Worm (Caenorhabditis elegans) whole organism, L1 larva: ENCODE measurements around the gene ZK632.11.

Source experiments
- F16B12.6 ChIP-seq: fragments of 150-350 bp; optimal IDR thresholded peaks from 2 replicates; lab custom pipeline; 2014; ENCODE audit warnings: missing biosample characterization, missing genetic modification characterization
- aly-2 ChIP-seq: fragments of 150-350 bp; optimal IDR thresholded peaks from 2 replicates; lab custom pipeline; 2014; ENCODE audit warnings: missing biosample characterization, missing genetic modification characterization
- ama-1 ChIP-seq: fragments of 150-350 bp; optimal IDR thresholded peaks from 2 replicates; lab custom pipeline; 2014
- blmp-1 ChIP-seq: fragments of 150-350 bp; optimal IDR thresholded peaks from 2 replicates; lab custom pipeline; 2014; ENCODE audit warnings: missing biosample characterization, missing genetic modification characterization
- ceh-8 ChIP-seq: fragments of 200-800 bp; sonication (Bioruptor generic); optimal IDR thresholded peaks from 2 replicates; lab custom pipeline; 2018; ENCODE audit warnings: mild to moderate bottlenecking, missing genetic modification characterization, moderate library complexity, missing compliant biosample characterization
- ceh-82 ChIP-seq, 3 experiments: fragments of 150-350 bp in 1 of 3; sonication (generic microtip) in 2 of 3; optimal IDR thresholded peaks; 2 replicates each; lab custom pipeline; 2014 to 2017; ENCODE audit warnings: missing biosample characterization in 3 of 3, missing genetic modification characterization in 3 of 3
- ceh-88 ChIP-seq: fragments of 200-800 bp; sonication (Bioruptor generic); IDR thresholded peaks from 2 replicates; pipeline ENCODE4 v1.3.6; 2022; ENCODE audit warnings: missing genetic modification characterization, missing compliant biosample characterization
- dsc-1 ChIP-seq: sonication (generic microtip); optimal IDR thresholded peaks from 2 replicates; lab custom pipeline; 2016; ENCODE audit warnings: mild to moderate bottlenecking, missing genetic modification characterization, missing compliant biosample characterization
- efl-1 ChIP-seq, 4 experiments: fragments of 150-350 bp; optimal IDR thresholded peaks in 3 of 4; peaks in 1 of 4; 1 replicate in 1 of 4; 2 replicates in 3 of 4; lab custom pipeline; 2014; ENCODE audit warnings: missing biosample characterization in 2 of 4, missing genetic modification characterization in 2 of 4, missing genetic modification reagents in 2 of 4
- efl-3 ChIP-seq: fragments of 200-800 bp; sonication (Bioruptor generic); optimal IDR thresholded peaks from 2 replicates; lab custom pipeline; 2018; ENCODE audit warnings: mild to moderate bottlenecking, missing genetic modification characterization, missing compliant biosample characterization
- egl-27 ChIP-seq, 2 experiments: fragments of 150-350 bp in 1 of 2; sonication (generic microtip); optimal IDR thresholded peaks; 3 replicates each; lab custom pipeline; 2017 to 2018; ENCODE audit warnings: missing biosample characterization in 2 of 2, missing genetic modification characterization in 2 of 2, missing genetic modification reagents in 2 of 2
- elt-3 ChIP-seq, 6 experiments: fragments of 150-350 bp in 1 of 6; sonication (generic microtip); optimal IDR thresholded peaks; 2 replicates each; lab custom pipeline; 2017 to 2018; ENCODE audit warnings: missing biosample characterization in 6 of 6, missing genetic modification characterization in 6 of 6, inconsistent platforms in 1 of 6
- ets-5 ChIP-seq: fragments of 200-800 bp; sonication (Bioruptor generic); IDR thresholded peaks from 2 replicates; pipeline ENCODE4 v1.3.6; 2022; ENCODE audit warnings: missing genetic modification characterization, missing compliant biosample characterization
- fkh-10 ChIP-seq: sonication (generic microtip); optimal IDR thresholded peaks from 2 replicates; lab custom pipeline; 2017; ENCODE audit warnings: missing biosample characterization, missing genetic modification reagents, missing genetic modification characterization
- hlh-4 ChIP-seq: sonication (generic microtip); optimal IDR thresholded peaks from 2 replicates; lab custom pipeline; 2016; ENCODE audit warnings: mild to moderate bottlenecking, missing genetic modification characterization, missing compliant biosample characterization
- lin-13 ChIP-seq: fragments of 150-350 bp; optimal IDR thresholded peaks from 2 replicates; lab custom pipeline; 2014; ENCODE audit warnings: missing biosample characterization, missing genetic modification reagents, missing genetic modification characterization
- lin-15B ChIP-seq: fragments of 150-350 bp; sonication (generic microtip); optimal IDR thresholded peaks from 3 replicates; lab custom pipeline; 2014; ENCODE audit warnings: missing biosample characterization, missing genetic modification characterization
- lin-35 ChIP-seq, 2 experiments: fragments of 150-350 bp; optimal IDR thresholded peaks; 2 replicates each; lab custom pipeline; 2014; ENCODE audit warnings: missing biosample characterization in 2 of 2, missing genetic modification characterization in 2 of 2, missing genetic modification reagents in 2 of 2
- lin-39 ChIP-seq: fragments of 150-350 bp; optimal IDR thresholded peaks from 2 replicates; lab custom pipeline; 2014; ENCODE audit warnings: missing biosample characterization, missing genetic modification reagents, missing genetic modification characterization
- lsy-2 ChIP-seq, 2 experiments: fragments of 150-350 bp; optimal IDR thresholded peaks; 2 replicates each; lab custom pipeline; 2014; ENCODE audit warnings: missing biosample characterization in 2 of 2, missing genetic modification characterization in 2 of 2
- mab-9 ChIP-seq: fragments of 200-800 bp; sonication (Bioruptor generic); IDR thresholded peaks from 2 replicates; pipeline ENCODE4 v1.3.6; 2022; ENCODE audit warnings: missing genetic modification reagents, missing genetic modification characterization, missing compliant biosample characterization
- mep-1 ChIP-seq: fragments of 150-350 bp; optimal IDR thresholded peaks from 2 replicates; lab custom pipeline; 2014; ENCODE audit warnings: missing biosample characterization, missing genetic modification characterization
- nhr-12 ChIP-seq: sonication (generic microtip); optimal IDR thresholded peaks from 2 replicates; lab custom pipeline; 2017; ENCODE audit warnings: missing biosample characterization, missing genetic modification characterization
- nhr-20 ChIP-seq: sonication (generic microtip); optimal IDR thresholded peaks from 2 replicates; lab custom pipeline; 2016; ENCODE audit warnings: mild to moderate bottlenecking, missing genetic modification characterization, missing compliant biosample characterization
- nhr-47 ChIP-seq: sonication (generic microtip); optimal IDR thresholded peaks from 2 replicates; lab custom pipeline; 2016; ENCODE audit warnings: mild to moderate bottlenecking, missing genetic modification characterization, moderate library complexity, missing compliant biosample characterization
- nhr-77 ChIP-seq: fragments of 150-350 bp; optimal IDR thresholded peaks from 2 replicates; lab custom pipeline; 2014; ENCODE audit warnings: missing biosample characterization, missing genetic modification characterization
- pag-3 ChIP-seq: sonication (generic microtip); optimal IDR thresholded peaks from 2 replicates; lab custom pipeline; 2017; ENCODE audit warnings: missing genetic modification characterization, mild to moderate bottlenecking, missing compliant biosample characterization, antibody characterized with exemption, borderline replicate concordance; ENCODE audit not compliant: insufficient read depth
- pax-3 ChIP-seq: fragments of 200-800 bp; sonication (Bioruptor generic); optimal IDR thresholded peaks from 2 replicates; lab custom pipeline; 2018; ENCODE audit warnings: mild to moderate bottlenecking, missing genetic modification characterization, moderate library complexity, missing compliant biosample characterization
- pqm-1 ChIP-seq: sonication (generic microtip); optimal IDR thresholded peaks from 3 replicates; lab custom pipeline; 2017; ENCODE audit warnings: missing biosample characterization, missing genetic modification characterization
- rnt-1 ChIP-seq: sonication (generic microtip); optimal IDR thresholded peaks from 2 replicates; lab custom pipeline; 2016; ENCODE audit warnings: mild to moderate bottlenecking, missing genetic modification characterization, moderate library complexity, missing compliant biosample characterization
- snpc-4 ChIP-seq: fragments of 150-350 bp; optimal IDR thresholded peaks from 2 replicates; lab custom pipeline; 2014; ENCODE audit warnings: missing biosample characterization, missing genetic modification characterization
- sox-4 ChIP-seq: sonication (generic microtip); optimal IDR thresholded peaks from 2 replicates; lab custom pipeline; 2016; ENCODE audit warnings: missing genetic modification characterization, missing compliant biosample characterization
- sptf-1 ChIP-seq: fragments of 150-350 bp; optimal IDR thresholded peaks from 2 replicates; lab custom pipeline; 2014; ENCODE audit warnings: missing biosample characterization, missing genetic modification characterization
- swsn-7 ChIP-seq: sonication (generic microtip); optimal IDR thresholded peaks from 2 replicates; lab custom pipeline; 2016; ENCODE audit warnings: missing genetic modification characterization, missing compliant biosample characterization
- tbx-2 ChIP-seq: sonication (generic microtip); optimal IDR thresholded peaks from 2 replicates; lab custom pipeline; 2016; ENCODE audit warnings: missing genetic modification characterization, missing compliant biosample characterization
- unc-130 ChIP-seq: fragments of 150-350 bp; optimal IDR thresholded peaks from 2 replicates; lab custom pipeline; 2017; ENCODE audit warnings: missing biosample characterization, missing genetic modification characterization, inconsistent platforms
- vab-15 ChIP-seq: sonication (generic microtip); optimal IDR thresholded peaks from 2 replicates; lab custom pipeline; 2017; ENCODE audit warnings: missing genotype, mild to moderate bottlenecking, missing genetic modification characterization, missing compliant biosample characterization
- ztf-11 ChIP-seq, 2 experiments: sonication (generic microtip); optimal IDR thresholded peaks; 2 replicates each; lab custom pipeline; 2016 to 2017; ENCODE audit warnings: missing genetic modification characterization in 2 of 2, missing biosample characterization in 1 of 2, missing compliant biosample characterization in 1 of 2
- ztf-4 ChIP-seq: fragments of 150-350 bp; optimal IDR thresholded peaks from 2 replicates; lab custom pipeline; 2014; ENCODE audit warnings: missing biosample characterization, missing genetic modification characterization

ZK632.11 gene

ce11 chrIII:9826005-9826404 lies 1.7 kb upstream of the ZK632.11 start (continued):
- TF ChIP-seq swsn-7 (tag; lab: Kevin White, UChicago) = peak; percentile 56
- peak; percentile 62 for TF ChIP-seq lin-13 (GFP tag; lab: Kevin White, UChicago)
- peak; percentile 65 for TF ChIP-seq nhr-47

ce11 chrIII:9830502-9830901 lies 2.8 kb downstream of the ZK632.11 start, which contains the start of gene ZK632.12:
TSS of gene ZK632.12 (plus strand) at chrIII:9830802.
- no peak for TF ChIP-seq ztf-4 (tag; lab: Kevin White, UChicago)
- TF ChIP-seq lin-35 (GFP tag; optimal IDR thresholded peaks at IDR 0.05; lab: Kevin White, UChicago) = no peak
- TF ChIP-seq mab-9 (GFP tag; lab: Robert Waterston, UW) = no peak
- TF ChIP-seq nhr-20 (tag; lab: Kevin White, UChicago) = no peak
- no peak for TF ChIP-seq hlh-4 (tag; lab: Kevin White, UChicago)
- no peak for TF ChIP-seq nhr-12 (tag; lab: Kevin White, UChicago)
- TF ChIP-seq vab-15 (tag; lab: Kevin White, UChicago) = no peak
- TF ChIP-seq pag-3 (tag; lab: Kevin White, UChicago) = no peak
- TF ChIP-seq egl-27 (tag; optimal IDR thresholded peaks at IDR 0.05; lab: Kevin White, UChicago) = no peak
- no peak for TF ChIP-seq ceh-88
- no peak for TF ChIP-seq ceh-8 (GFP tag; lab: Kevin White, UChicago)
- TF ChIP-seq ceh-82 (tag; optimal IDR thresholded peaks at IDR 0.05; lab: Kevin White, UChicago) = no peak

ce11 chrIII:9832569-9832968 lies 4.9 kb downstream of the ZK632.11 start:
- TF ChIP-seq pqm-1 (no peak), F16B12.6 (no peak), blmp-1 (no peak), dsc-1 (no peak), mep-1 (tag; lab: Kevin White, UChicago) (no peak), ztf-11 (tag; optimal IDR thresholded peaks at IDR 0.05; lab: Kevin White, UChicago) (no peak), ama-1 (no peak), ceh-82 (tag; optimal IDR thresholded peaks at IDR 0.05; lab: Kevin White, UChicago) (no peak), snpc-4 (tag; lab: Kevin White, UChicago) (no peak), rnt-1 (tag; lab: Kevin White, UChicago) (no peak), efl-3 (GFP tag; lab: Kevin White, UChicago) (no peak), lin-15B (no peak), lin-39 (tag; lab: Kevin White, UChicago) (no peak), lsy-2 (tag; optimal IDR thresholded peaks at IDR 0.05; lab: Kevin White, UChicago) (no peak)

ce11 chrIII:9834888-9835287 lies 7.2 kb downstream of the ZK632.11 start, which contains the start of gene K11H3.8:
TSS of gene K11H3.8 (plus strand) at chrIII:9835188.
- TF ChIP-seq ets-5 (GFP tag; lab: Robert Waterston, UW) (no peak), elt-3 (tag; optimal IDR thresholded peaks at IDR 0.05; lab: Kevin White, UChicago) (no peak), efl-1 (optimal IDR thresholded peaks at IDR 0.05; lab: Kevin White, UChicago) (no peak), efl-1 (GFP tag; optimal IDR thresholded peaks at IDR 0.05 in 1 of 2; lab: Kevin White, UChicago) (no peak), sptf-1 (tag; lab: Kevin White, UChicago) (no peak), nhr-77 (tag; lab: Kevin White, UChicago) (no peak), F16B12.6 (no peak), vab-15 (tag; lab: Kevin White, UChicago) (no peak), sox-4 (tag; lab: Kevin White, UChicago) (no peak), pag-3 (tag; lab: Kevin White, UChicago) (no peak), fkh-10 (no peak), pax-3 (tag; lab: Kevin White, UChicago) (no peak), tbx-2 (tag; lab: Kevin White, UChicago) (no peak), unc-130 (tag; lab: Kevin White, UChicago) (no peak), lin-39 (tag; lab: Kevin White, UChicago) (no peak), aly-2 (tag; lab: Kevin White, UChicago) (no peak), ceh-82 (tag; optimal IDR thresholded peaks at IDR 0.05; lab: Kevin White, UChicago) (no peak)
- TF ChIP-seq, all 84 proteins: peak for 0
